Worm (Caenorhabditis elegans) whole organism, early embryonic: ENCODE measurements around the gene abcf-1.

Experiments used
- ama-1 ChIP-seq: fragments of 150-350 bp; optimal IDR thresholded peaks from 2 replicates; lab custom pipeline; 2014
- ceh-13 ChIP-seq: fragments of 200-800 bp; sonication (Bioruptor generic); optimal IDR thresholded peaks from 2 replicates; lab custom pipeline; 2018; ENCODE audit warnings: mild to moderate bottlenecking, missing genetic modification characterization, missing compliant biosample characterization
- flt-1 ChIP-seq: fragments of 200-800 bp; sonication (Bioruptor generic); IDR thresholded peaks from 2 replicates; pipeline ENCODE4 v1.3.6; 2022; ENCODE audit warnings: missing genetic modification characterization, missing compliant biosample characterization
- hmbx-1 ChIP-seq: sonication (generic microtip); optimal IDR thresholded peaks from 2 replicates; lab custom pipeline; 2016; ENCODE audit warnings: mild to moderate bottlenecking, missing genetic modification characterization, missing compliant biosample characterization
- pes-1 ChIP-seq: fragments of 200-800 bp; sonication (Bioruptor generic); IDR thresholded peaks from 2 replicates; pipeline ENCODE4 v1.3.6; 2022; ENCODE audit warnings: missing genetic modification reagents, missing genetic modification characterization, missing compliant biosample characterization
- sea-1 ChIP-seq: fragments of 200-800 bp; sonication (Bioruptor generic); conservative IDR thresholded peaks from 2 replicates; pipeline ENCODE4 v1.3.6; 2022; ENCODE audit warnings: missing genetic modification characterization, missing compliant biosample characterization
- tbx-11 ChIP-seq: fragments of 200-800 bp; sonication (Bioruptor generic); IDR thresholded peaks from 2 replicates; pipeline ENCODE4 v1.3.6; 2022; ENCODE audit warnings: missing genetic modification characterization, missing compliant biosample characterization
- tbx-37 ChIP-seq: fragments of 200-800 bp; sonication (Bioruptor generic); conservative IDR thresholded peaks from 2 replicates; pipeline ENCODE4 v1.3.6; 2022; ENCODE audit warnings: missing genetic modification reagents, missing genetic modification characterization, missing compliant biosample characterization
- tra-4 ChIP-seq: sonication (generic microtip); optimal IDR thresholded peaks from 2 replicates; lab custom pipeline; 2017; ENCODE audit warnings: missing genetic modification characterization, missing compliant biosample characterization

- TF ChIP-seq ama-1 (lab: Kevin White, UChicago) (no peak), pes-1 (GFP tag; lab: Robert Waterston, UW) (no peak), flt-1 (GFP tag; lab: Robert Waterston, UW) (no peak), tra-4 (tag; lab: Kevin White, UChicago) (no peak), tbx-11 (no peak), tbx-37 (no peak), hmbx-1 (tag; lab: Kevin White, UChicago) (no peak), sea-1 (no peak), ceh-13 (GFP tag; lab: Kevin White, UChicago) (no peak)
These were observed 21.5 kb downstream of the abcf-1 start, which contains the start of gene hrg-7 for ce11 chrV:12741684-12742083.
